Fruit fly (Drosophila melanogaster): ENCODE data around the gene dbe.

DNA sequence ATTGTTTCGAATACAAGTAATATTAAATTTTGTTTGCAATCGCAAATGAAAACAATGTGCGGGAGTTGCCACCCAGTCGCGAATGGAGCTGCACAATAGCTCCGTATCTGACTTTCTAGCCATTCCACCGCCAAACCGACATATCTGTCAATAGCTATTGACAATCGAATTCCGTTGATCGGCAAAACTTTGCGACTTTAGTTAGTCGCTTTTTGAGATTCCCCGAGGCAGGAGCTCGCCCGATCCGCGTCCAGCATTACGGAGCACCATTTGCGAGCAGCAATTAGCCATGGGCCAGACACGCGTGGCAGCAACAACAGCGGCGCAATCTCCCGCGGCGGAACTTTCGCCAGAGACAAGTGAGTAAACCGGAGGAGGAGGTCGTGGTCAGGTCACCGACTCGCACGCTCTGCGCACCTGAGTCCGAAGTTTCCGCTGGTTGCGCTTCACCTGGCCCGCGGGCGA, 17.0 kb downstream of the dbe start, which contains the start of the genes CG4291 and kraken:
- TF ChIP-seq sv (GFP tag; optimal IDR thresholded peaks at IDR 0.05) = peak; percentile 59
- peak; percentile 15 for TF ChIP-seq fru (GFP tag; optimal IDR thresholded peaks at IDR 0.05)
- peak; percentile 23 for TF ChIP-seq OdsH (GFP tag; optimal IDR thresholded peaks at IDR 0.05)

All from whole organism, wandering third instar larva.